Fruit fly (Drosophila melanogaster) whole organism, prepupa: ENCODE data around the gene CG18265.

Source experiments
- Blimp-1 ChIP-seq: fragments of 200-800 bp; sonication (Bioruptor generic); optimal IDR thresholded peaks from 3 replicates; lab custom pipeline; 2017; ENCODE audit warnings: missing biosample characterization, missing genetic modification characterization, mild to moderate bottlenecking, moderate library complexity, missing genetic modification reagents
- CG10631 ChIP-seq: fragments of 200-800 bp; sonication (Bioruptor generic); optimal IDR thresholded peaks from 2 replicates; lab custom pipeline; 2016; ENCODE audit warnings: missing biosample characterization, missing genetic modification characterization
- CG11762 ChIP-seq: fragments of 200-800 bp; sonication (Bioruptor generic); optimal IDR thresholded peaks from 3 replicates; lab custom pipeline; 2016; ENCODE audit warnings: missing biosample characterization, missing genetic modification characterization; ENCODE audit not compliant: insufficient read depth
- CG16779 ChIP-seq: fragments of 200-800 bp; sonication (Bioruptor generic); optimal IDR thresholded peaks from 3 replicates; lab custom pipeline; 2017; ENCODE audit warnings: missing biosample characterization, mild to moderate bottlenecking, missing genetic modification characterization
- CG34406 ChIP-seq: fragments of 200-800 bp; sonication (Bioruptor generic); optimal IDR thresholded peaks from 3 replicates; lab custom pipeline; 2016; ENCODE audit warnings: missing biosample characterization, missing genetic modification characterization
- CG8319 ChIP-seq: fragments of 200-800 bp; sonication (Bioruptor generic); optimal IDR thresholded peaks from 3 replicates; lab custom pipeline; 2016; ENCODE audit warnings: missing biosample characterization, missing genetic modification characterization
- Lpt ChIP-seq: fragments of 200-800 bp; sonication (Bioruptor generic); optimal IDR thresholded peaks from 3 replicates; lab custom pipeline; 2016; ENCODE audit warnings: missing biosample characterization, missing genetic modification characterization
- Sox102F ChIP-seq: fragments of 200-800 bp; sonication (Bioruptor generic); optimal IDR thresholded peaks from 2 replicates; lab custom pipeline; 2016; ENCODE audit warnings: missing biosample characterization, mild to moderate bottlenecking, missing genetic modification characterization
- Sox15 ChIP-seq: fragments of 200-800 bp; sonication (Bioruptor generic); optimal IDR thresholded peaks from 3 replicates; lab custom pipeline; 2016; ENCODE audit warnings: missing biosample characterization, missing genetic modification characterization
- acj6 ChIP-seq: fragments of 200-800 bp; sonication (Bioruptor generic); optimal IDR thresholded peaks from 3 replicates; lab custom pipeline; 2016; ENCODE audit warnings: missing biosample characterization, missing genetic modification characterization
- dsx ChIP-seq: fragments of 200-800 bp; optimal IDR thresholded peaks from 3 replicates; lab custom pipeline; 2019; ENCODE audit warnings: missing biosample characterization, mild to moderate bottlenecking, missing genetic modification characterization, moderate library complexity; ENCODE audit not compliant: poor library complexity, severe bottlenecking
- eg ChIP-seq: fragments of 200-800 bp; sonication (Bioruptor generic); IDR thresholded peaks from 3 replicates; pipeline ENCODE4 v1.3.6; 2022; ENCODE audit warnings: missing biosample characterization, missing genetic modification characterization
- fd59A ChIP-seq: fragments of 200-800 bp; sonication (Bioruptor generic); optimal IDR thresholded peaks from 2 replicates; lab custom pipeline; 2017; ENCODE audit warnings: missing biosample characterization, mild to moderate bottlenecking, missing genetic modification characterization, missing genetic modification reagents
- vri ChIP-seq: fragments of 200-800 bp; sonication (Bioruptor generic); optimal IDR thresholded peaks from 3 replicates; lab custom pipeline; 2016; ENCODE audit warnings: missing biosample characterization, mild to moderate bottlenecking, missing genetic modification characterization

DNA sequence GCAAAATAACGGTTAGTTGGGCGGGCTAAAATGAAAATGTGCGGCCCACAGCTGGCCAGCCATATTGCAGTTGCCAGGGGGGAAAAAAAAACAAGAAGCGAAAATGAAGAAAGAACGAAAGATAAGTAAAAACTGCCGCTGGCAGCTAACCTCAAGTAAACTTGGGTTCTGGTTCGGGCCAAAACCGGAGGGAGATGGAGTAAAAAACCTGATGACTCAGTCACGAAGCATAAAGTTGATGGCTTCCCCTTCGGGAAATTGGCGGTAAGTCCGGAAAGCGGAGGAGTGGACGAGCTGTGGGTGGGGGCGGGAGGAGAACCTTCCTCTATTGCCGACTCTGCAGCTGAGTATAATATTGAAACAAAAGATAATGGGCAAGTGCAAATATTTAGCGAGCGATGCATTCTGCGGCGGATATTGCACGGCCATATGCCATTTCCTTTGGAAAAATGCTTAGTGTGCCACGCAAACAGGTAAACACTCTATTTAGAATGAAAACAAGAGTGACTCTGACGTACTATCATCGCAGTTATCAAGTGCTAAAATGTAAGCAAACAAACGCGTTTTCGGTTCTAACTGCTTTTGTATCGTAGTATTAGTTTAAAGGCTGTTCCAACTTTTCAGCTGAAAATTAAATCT is 20.0 kb upstream of the CG18265 start:
- TF ChIP-seq Sox102F (GFP tag; lab: Kevin White, UChicago): no peak
- TF ChIP-seq vri (GFP tag; lab: Kevin White, UChicago): no peak
- no peak for TF ChIP-seq CG8319
- TF ChIP-seq acj6 (GFP tag; lab: Kevin White, UChicago): no peak
- no peak for TF ChIP-seq CG11762 (GFP tag; lab: Kevin White, UChicago)
- no peak for TF ChIP-seq dsx (GFP tag; lab: Kevin White, UChicago)
- TF ChIP-seq Blimp-1 (GFP tag; lab: Kevin White, UChicago): no peak
- TF ChIP-seq CG34406 (GFP tag; lab: Kevin White, UChicago): no peak
- TF ChIP-seq CG10631 (GFP tag; lab: Kevin White, UChicago): no peak
- TF ChIP-seq Lpt (GFP tag; lab: Kevin White, UChicago): no peak
- TF ChIP-seq CG16779 (tag; lab: Kevin White, UChicago): no peak
- no peak for TF ChIP-seq Sox15 (GFP tag; lab: Kevin White, UChicago)
- no peak for TF ChIP-seq fd59A (GFP tag; lab: Kevin White, UChicago)
- 0 out of 3 replicates have a peak, but pooled peaks have one; percentile 7 for TF ChIP-seq eg
